Fruit fly (Drosophila melanogaster) whole organism, embryonic: ENCODE results near the gene Ctr9.

Experiments
- CG1024 ChIP-seq: fragments of 200-800 bp; sonication (Bioruptor generic); IDR thresholded peaks from 2 replicates; pipeline ENCODE4 v1.3.6; 2022; ENCODE audit warnings: missing biosample characterization, missing genetic modification characterization
- CG10431 ChIP-seq: fragments of 200-800 bp; sonication (Bioruptor generic); optimal IDR thresholded peaks from 3 replicates; lab custom pipeline; 2018; ENCODE audit warnings: missing biosample characterization, mild to moderate bottlenecking, missing genetic modification characterization
- CG11695 ChIP-seq: fragments of 200-800 bp; sonication (Bioruptor generic); IDR thresholded peaks from 3 replicates; pipeline ENCODE4 v1.3.6; 2022; ENCODE audit warnings: missing biosample characterization, missing genetic modification characterization
- CG11723 ChIP-seq: fragments of 200-800 bp; sonication (Bioruptor generic); optimal IDR thresholded peaks from 2 replicates; lab custom pipeline; 2017; ENCODE audit warnings: missing biosample characterization, mild to moderate bottlenecking, missing genetic modification characterization
- CG15011 ChIP-seq: fragments of 200-800 bp; sonication (Bioruptor generic); optimal IDR thresholded peaks from 3 replicates; lab custom pipeline; 2018; ENCODE audit warnings: missing biosample characterization, mild to moderate bottlenecking, missing genetic modification characterization
- CG15073 ChIP-seq: fragments of 200-800 bp; sonication (Bioruptor generic); optimal IDR thresholded peaks from 2 replicates; lab custom pipeline; 2016; ENCODE audit warnings: missing biosample characterization, missing genetic modification characterization
- CG1647 ChIP-seq: fragments of 200-800 bp; sonication (Bioruptor generic); optimal IDR thresholded peaks from 3 replicates; lab custom pipeline; 2016; ENCODE audit warnings: missing biosample characterization, missing genetic modification characterization
- CG17328 ChIP-seq: fragments of 200-800 bp; sonication (Bioruptor generic); IDR thresholded peaks from 2 replicates; pipeline ENCODE4 v1.3.6; 2022; ENCODE audit warnings: missing biosample characterization, missing genetic modification characterization
- CG17359 ChIP-seq: fragments of 200-800 bp; sonication (Bioruptor generic); optimal IDR thresholded peaks from 3 replicates; lab custom pipeline; 2018; ENCODE audit warnings: missing biosample characterization, mild to moderate bottlenecking, missing genetic modification characterization, moderate library complexity
- CG18262 ChIP-seq: fragments of 200-800 bp; optimal IDR thresholded peaks from 3 replicates; lab custom pipeline; 2019; ENCODE audit warnings: missing biosample characterization, mild to moderate bottlenecking, missing genetic modification characterization, moderate library complexity
- CG2129 ChIP-seq: fragments of 200-800 bp; sonication (Bioruptor generic); IDR thresholded peaks from 2 replicates; pipeline ENCODE4 v1.3.6; 2022; ENCODE audit warnings: missing biosample characterization, missing genetic modification characterization; ENCODE audit not compliant: partially characterized antibody
- CG32532 ChIP-seq: fragments of 200-800 bp; sonication (Bioruptor generic); IDR thresholded peaks from 2 replicates; pipeline ENCODE4 v1.3.6; 2022; ENCODE audit warnings: missing biosample characterization, missing genetic modification characterization
- CG6791 ChIP-seq: fragments of 200-800 bp; sonication (Bioruptor generic); IDR thresholded peaks from 3 replicates; pipeline ENCODE4 v1.3.6; 2022; ENCODE audit warnings: missing biosample characterization, missing genetic modification characterization; ENCODE audit not compliant: partially characterized antibody
- CG6854 ChIP-seq: fragments of 200-800 bp; sonication (Bioruptor generic); optimal IDR thresholded peaks from 3 replicates; lab custom pipeline; 2017; ENCODE audit warnings: missing biosample characterization, mild to moderate bottlenecking, missing genetic modification characterization
- CG7839 ChIP-seq: fragments of 200-800 bp; sonication (Bioruptor generic); optimal IDR thresholded peaks from 3 replicates; lab custom pipeline; 2018; ENCODE audit warnings: missing biosample characterization, mild to moderate bottlenecking, missing genetic modification characterization, moderate library complexity
- CG8765 ChIP-seq: fragments of 200-800 bp; sonication (Bioruptor generic); IDR thresholded peaks from 2 replicates; pipeline ENCODE4 v1.3.6; 2022; ENCODE audit warnings: missing biosample characterization, missing genetic modification characterization
- CG9215 ChIP-seq: fragments of 200-800 bp; sonication (Bioruptor generic); IDR thresholded peaks from 2 replicates; pipeline ENCODE4 v1.3.6; 2022; ENCODE audit warnings: missing biosample characterization, missing genetic modification characterization
- CG9609 ChIP-seq: fragments of 200-800 bp; sonication (Bioruptor generic); optimal IDR thresholded peaks from 3 replicates; lab custom pipeline; 2016; ENCODE audit warnings: missing biosample characterization, missing genetic modification characterization
- CrebB ChIP-seq: fragments of 200-800 bp; sonication (Bioruptor generic); optimal IDR thresholded peaks from 3 replicates; lab custom pipeline; 2018; ENCODE audit warnings: missing biosample characterization, mild to moderate bottlenecking, missing genetic modification characterization
- Dad ChIP-seq: fragments of 200-800 bp; sonication (Bioruptor generic); optimal IDR thresholded peaks from 3 replicates; lab custom pipeline; 2016; ENCODE audit warnings: missing biosample characterization, missing genetic modification characterization
- E2f1 ChIP-seq: fragments of 200-800 bp; sonication (Bioruptor generic); IDR thresholded peaks from 2 replicates; pipeline ENCODE4 v1.3.6; 2022; ENCODE audit warnings: missing biosample characterization, missing genetic modification characterization
- E2f2 ChIP-seq: fragments of 200-800 bp; sonication (Bioruptor generic); IDR thresholded peaks from 2 replicates; pipeline ENCODE4 v1.3.6; 2022; ENCODE audit warnings: missing biosample characterization, missing genetic modification characterization
- Fer1 ChIP-seq: fragments of 200-800 bp; sonication (Bioruptor generic); optimal IDR thresholded peaks from 2 replicates; lab custom pipeline; 2017; ENCODE audit warnings: missing biosample characterization, mild to moderate bottlenecking, missing genetic modification characterization
- HLH3B ChIP-seq: fragments of 200-800 bp; sonication (Bioruptor generic); IDR thresholded peaks from 2 replicates; pipeline ENCODE4 v1.3.6; 2022; ENCODE audit warnings: missing biosample characterization, missing genetic modification characterization
- HmgZ ChIP-seq: fragments of 200-800 bp; sonication (Bioruptor generic); optimal IDR thresholded peaks from 2 replicates; lab custom pipeline; 2018; ENCODE audit warnings: missing biosample characterization, mild to moderate bottlenecking, missing genetic modification characterization
- Lim3 ChIP-seq: fragments of 200-800 bp; sonication (Bioruptor generic); IDR thresholded peaks from 2 replicates; pipeline ENCODE4 v1.3.6; 2022; ENCODE audit warnings: missing biosample characterization, missing genetic modification characterization
- MTF-1 ChIP-seq: fragments of 200-800 bp; sonication (Bioruptor generic); optimal IDR thresholded peaks from 2 replicates; lab custom pipeline; 2018; ENCODE audit warnings: missing biosample characterization, mild to moderate bottlenecking, missing genetic modification characterization, borderline replicate concordance
- Nf-YC ChIP-seq: fragments of 200-800 bp; optimal IDR thresholded peaks from 3 replicates; lab custom pipeline; 2019; ENCODE audit warnings: missing biosample characterization, mild to moderate bottlenecking, missing genetic modification characterization, moderate library complexity
- PHDP ChIP-seq: fragments of 200-800 bp; sonication (Bioruptor generic); optimal IDR thresholded peaks from 3 replicates; lab custom pipeline; 2018; ENCODE audit warnings: missing biosample characterization, mild to moderate bottlenecking, missing genetic modification characterization, moderate library complexity
- Side ChIP-seq: fragments of 200-800 bp; sonication (Bioruptor generic); optimal IDR thresholded peaks from 2 replicates; lab custom pipeline; 2016; ENCODE audit warnings: missing biosample characterization, missing genetic modification characterization
- Sry-β ChIP-seq: fragments of 200-800 bp; sonication (Bioruptor generic); optimal IDR thresholded peaks from 2 replicates; lab custom pipeline; 2018; ENCODE audit warnings: missing biosample characterization, mild to moderate bottlenecking, missing genetic modification characterization, moderate library complexity
- bbx ChIP-seq: fragments of 200-800 bp; sonication (Bioruptor generic); IDR thresholded peaks from 2 replicates; pipeline ENCODE4 v1.3.6; 2022; ENCODE audit warnings: missing biosample characterization, missing genetic modification characterization; ENCODE audit not compliant: partially characterized antibody
- cas ChIP-seq: fragments of 200-800 bp; sonication (Bioruptor generic); IDR thresholded peaks from 2 replicates; pipeline ENCODE4 v1.3.6; 2022; ENCODE audit warnings: missing biosample characterization, missing genetic modification characterization
- chn ChIP-seq: fragments of 200-800 bp; sonication (Bioruptor generic); optimal IDR thresholded peaks from 2 replicates; lab custom pipeline; 2016; ENCODE audit warnings: missing biosample characterization, missing genetic modification characterization
- esg ChIP-seq: fragments of 200-800 bp; sonication (Bioruptor generic); conservative IDR thresholded peaks from 2 replicates; pipeline ENCODE4 v1.3.6; 2022; ENCODE audit warnings: missing biosample characterization, missing genetic modification characterization
- eve ChIP-seq, 2 experiments: fragments of >200 bp; optimal IDR thresholded peaks; 2 replicates each; lab custom pipeline; 2017; ENCODE audit warnings: missing biosample characterization in 2 of 2, missing genetic modification characterization in 2 of 2
- hbn ChIP-seq: fragments of 200-800 bp; sonication (Bioruptor generic); IDR thresholded peaks from 2 replicates; pipeline ENCODE4 v1.3.6; 2022; ENCODE audit warnings: missing biosample characterization, missing genetic modification characterization; ENCODE audit not compliant: partially characterized antibody
- jumu ChIP-seq: fragments of 200-800 bp; sonication (Bioruptor generic); optimal IDR thresholded peaks from 3 replicates; lab custom pipeline; 2016; ENCODE audit warnings: missing biosample characterization, missing genetic modification characterization
- kah ChIP-seq: fragments of 200-800 bp; sonication (Bioruptor generic); optimal IDR thresholded peaks from 2 replicates; lab custom pipeline; 2018; ENCODE audit warnings: missing biosample characterization, mild to moderate bottlenecking, missing genetic modification characterization
- kay ChIP-seq: fragments of 200-800 bp; sonication (Bioruptor generic); optimal IDR thresholded peaks from 2 replicates; lab custom pipeline; 2016; ENCODE audit warnings: missing biosample characterization, missing genetic modification characterization
- klu ChIP-seq: fragments of 200-800 bp; sonication (Bioruptor generic); IDR thresholded peaks from 2 replicates; pipeline ENCODE4 v1.3.6; 2022; ENCODE audit warnings: missing biosample characterization, missing genetic modification characterization
- lilli ChIP-seq: fragments of 200-800 bp; sonication (Bioruptor generic); optimal IDR thresholded peaks from 3 replicates; lab custom pipeline; 2016; ENCODE audit warnings: missing biosample characterization, missing genetic modification characterization
- nau ChIP-seq: fragments of 200-800 bp; sonication (Bioruptor generic); optimal IDR thresholded peaks from 3 replicates; lab custom pipeline; 2017; ENCODE audit warnings: missing biosample characterization, mild to moderate bottlenecking, missing genetic modification characterization, missing genetic modification reagents
- p53 ChIP-seq: fragments of 200-800 bp; sonication (Bioruptor generic); optimal IDR thresholded peaks from 2 replicates; lab custom pipeline; 2016; ENCODE audit warnings: missing biosample characterization, missing genetic modification characterization
- sim ChIP-seq: fragments of 200-800 bp; sonication (Bioruptor generic); IDR thresholded peaks from 2 replicates; pipeline ENCODE4 v1.3.6; 2022; ENCODE audit warnings: missing biosample characterization, missing genetic modification characterization
- sna ChIP-seq: fragments of 200-800 bp; sonication (Bioruptor generic); IDR thresholded peaks from 2 replicates; pipeline ENCODE4 v1.3.6; 2022; ENCODE audit warnings: missing biosample characterization, missing genetic modification characterization; ENCODE audit not compliant: partially characterized antibody
- trh ChIP-seq: fragments of 200-800 bp; sonication (Bioruptor generic); optimal IDR thresholded peaks from 2 replicates; lab custom pipeline; 2016; ENCODE audit warnings: missing biosample characterization, missing genetic modification characterization
- ttk ChIP-seq: fragments of 200-800 bp; sonication (Bioruptor generic); IDR thresholded peaks from 2 replicates; pipeline ENCODE4 v2.1.2; 2022; ENCODE audit warnings: missing biosample characterization, missing genetic modification characterization
- usp ChIP-seq: fragments of >200 bp; optimal IDR thresholded peaks from 2 replicates; lab custom pipeline; 2017; ENCODE audit warnings: missing biosample characterization, missing genetic modification characterization
- yki ChIP-seq: fragments of >200 bp; optimal IDR thresholded peaks from 3 replicates; lab custom pipeline; 2018
- zfh1 ChIP-seq: fragments of 200-800 bp; sonication (Bioruptor generic); IDR thresholded peaks from 3 replicates; pipeline ENCODE4 v1.3.6; 2022; ENCODE audit warnings: missing biosample characterization, missing genetic modification characterization
- zfh2 ChIP-seq: fragments of 200-800 bp; sonication (Bioruptor generic); optimal IDR thresholded peaks from 2 replicates; lab custom pipeline; 2016; ENCODE audit warnings: missing biosample characterization, missing genetic modification characterization

Ctr9 gene

dm6 chr3L:1352065-1352464, 45.0 kb downstream of the Ctr9 start (continued):
- peak; percentile 16; the same call in 1 of the 2 replicates for TF ChIP-seq E2f2
- no peak for TF ChIP-seq MTF-1 (GFP tag; lab: Kevin White, UChicago)
- TF ChIP-seq Sry-β (GFP tag; lab: Kevin White, UChicago): peak; percentile 32
- peak; percentile 96 for TF ChIP-seq sna (GFP tag; lab: Robert Waterston, UW)
- TF ChIP-seq Fer1: no peak
- TF ChIP-seq Lim3: no peak
- no peak for TF ChIP-seq jumu (GFP tag; lab: Kevin White, UChicago)
- no peak for TF ChIP-seq klu (GFP tag; lab: Robert Waterston, UW)
- peak; percentile 27 for TF ChIP-seq CG17359 (tag; lab: Kevin White, UChicago)
- no peak for TF ChIP-seq esg (GFP tag; lab: Robert Waterston, UW)
- no peak for TF ChIP-seq CG32532
- no peak for TF ChIP-seq CG1647 (GFP tag; lab: Kevin White, UChicago)
- TF ChIP-seq CG6854 (GFP tag; lab: Kevin White, UChicago): no peak
- TF ChIP-seq CG11695: no peak
- TF ChIP-seq CG18262 (tag; lab: Kevin White, UChicago): peak; percentile 37
- TF ChIP-seq bbx (GFP tag; lab: Robert Waterston, UW): peak; percentile 91
- 0 out of 2 replicates have a peak, but pooled peaks have one; percentile 33 for TF ChIP-seq HLH3B (GFP tag; lab: Robert Waterston, UW)
- TF ChIP-seq usp (GFP tag; lab: Kevin White, UChicago): no peak
- TF ChIP-seq cas (GFP tag; lab: Robert Waterston, UW): no peak
- peak; percentile 94 for TF ChIP-seq CG2129
- peak; percentile 93 for TF ChIP-seq hbn (GFP tag; lab: Robert Waterston, UW)
- no peak for TF ChIP-seq p53
- TF ChIP-seq E2f1 (GFP tag; lab: Robert Waterston, UW): peak; percentile 11; the same call in 1 of the 2 replicates
- TF ChIP-seq lilli (GFP tag; lab: Kevin White, UChicago): peak; percentile 61
- no peak for TF ChIP-seq trh
- peak; percentile 10 for TF ChIP-seq nau (GFP tag; lab: Kevin White, UChicago)
- TF ChIP-seq CG9215: no peak
- no peak for TF ChIP-seq Side
- TF ChIP-seq CG9609 (GFP tag; lab: Kevin White, UChicago): no peak
- no peak for TF ChIP-seq eve (GFP tag; optimal IDR thresholded peaks at IDR 0.05; lab: Kevin White, UChicago)
- peak; percentile 21; the same call in 1 of the 2 replicates for TF ChIP-seq CG17328 (GFP tag; lab: Robert Waterston, UW)
- TF ChIP-seq PHDP: peak; percentile 32
- TF ChIP-seq sim (GFP tag; lab: Robert Waterston, UW): no peak
- TF ChIP-seq yki: no peak
- TF ChIP-seq zfh2 (GFP tag; lab: Kevin White, UChicago): peak; percentile 25
- peak; percentile 40 for TF ChIP-seq Nf-YC
- TF ChIP-seq chn (GFP tag; lab: Kevin White, UChicago): peak; percentile 16
- no peak for TF ChIP-seq Dad (GFP tag; lab: Kevin White, UChicago)
- TF ChIP-seq CG15011: no peak
- peak; percentile 24 for TF ChIP-seq CG10431
- TF ChIP-seq CG6791 (GFP tag; lab: Robert Waterston, UW): peak; percentile 78
- peak; percentile 11 for TF ChIP-seq kah
- no peak for TF ChIP-seq CG8765
- TF ChIP-seq zfh1 (GFP tag; lab: Robert Waterston, UW): no peak
- TF ChIP-seq CG7839 (tag; lab: Kevin White, UChicago): peak; percentile 48
- no peak for TF ChIP-seq kay (GFP tag; lab: Kevin White, UChicago)
- no peak for TF ChIP-seq ttk (GFP tag; lab: Robert Waterston, UW)
- TF ChIP-seq CG11723 (GFP tag; lab: Kevin White, UChicago): no peak
- peak; percentile 70 for TF ChIP-seq HmgZ (tag; lab: Kevin White, UChicago)
- 0 out of 2 replicates have a peak, but pooled peaks have one; percentile 21 for TF ChIP-seq CG1024 (GFP tag; lab: Robert Waterston, UW)
- TF ChIP-seq CG15073 (GFP tag; lab: Kevin White, UChicago): no peak
- TF ChIP-seq CrebB (tag; lab: Kevin White, UChicago): peak; percentile 0
